Fruit fly (Drosophila melanogaster) whole organism, embryonic: ENCODE measurements around the gene shv.
A peak's percentile ranks its signal among the peaks of the same experiment; 100 is the strongest.

Source experiments
- Bgb ChIP-seq: fragments of 200-800 bp; sonication (Bioruptor generic); IDR thresholded peaks from 2 replicates; pipeline ENCODE4 v1.3.6; 2022; ENCODE audit warnings: missing biosample characterization, missing genetic modification characterization; ENCODE audit not compliant: partially characterized antibody
- CG1024 ChIP-seq: fragments of 200-800 bp; sonication (Bioruptor generic); IDR thresholded peaks from 2 replicates; pipeline ENCODE4 v1.3.6; 2022; ENCODE audit warnings: missing biosample characterization, missing genetic modification characterization
- CG10267 ChIP-seq: fragments of 200-800 bp; sonication (Bioruptor generic); optimal IDR thresholded peaks from 2 replicates; lab custom pipeline; 2018; ENCODE audit warnings: missing biosample characterization, mild to moderate bottlenecking, missing genetic modification characterization, moderate library complexity
- CG10431 ChIP-seq: fragments of 200-800 bp; sonication (Bioruptor generic); optimal IDR thresholded peaks from 3 replicates; lab custom pipeline; 2018; ENCODE audit warnings: missing biosample characterization, mild to moderate bottlenecking, missing genetic modification characterization
- CG11560 ChIP-seq: fragments of 200-800 bp; sonication (Bioruptor generic); IDR thresholded peaks from 3 replicates; pipeline ENCODE4 v1.3.6; 2022; ENCODE audit warnings: missing biosample characterization, missing genetic modification characterization
- CG12299 ChIP-seq: fragments of 200-800 bp; sonication (Bioruptor generic); optimal IDR thresholded peaks from 2 replicates; lab custom pipeline; 2018; ENCODE audit warnings: missing biosample characterization, mild to moderate bottlenecking, missing genetic modification characterization
- CG12744 ChIP-seq: fragments of 200-800 bp; sonication (Bioruptor generic); optimal IDR thresholded peaks from 2 replicates; lab custom pipeline; 2016; ENCODE audit warnings: missing biosample characterization, missing genetic modification characterization
- CG13287 ChIP-seq: fragments of 200-800 bp; sonication (Bioruptor generic); IDR thresholded peaks from 2 replicates; pipeline ENCODE4 v1.3.6; 2022; ENCODE audit warnings: missing biosample characterization, missing genetic modification characterization; ENCODE audit not compliant: partially characterized antibody
- CG13296 ChIP-seq: fragments of 200-800 bp; sonication (Bioruptor generic); optimal IDR thresholded peaks from 3 replicates; lab custom pipeline; 2018; ENCODE audit warnings: missing biosample characterization, mild to moderate bottlenecking, missing genetic modification characterization
- CG13624 ChIP-seq: fragments of 200-800 bp; sonication (Bioruptor generic); optimal IDR thresholded peaks from 2 replicates; lab custom pipeline; 2016; ENCODE audit warnings: missing biosample characterization, missing genetic modification characterization
- CG17186 ChIP-seq: fragments of 200-800 bp; sonication (Bioruptor generic); optimal IDR thresholded peaks from 3 replicates; lab custom pipeline; 2017; ENCODE audit warnings: missing biosample characterization, missing genetic modification reagents, missing genetic modification characterization
- CG17328 ChIP-seq: fragments of 200-800 bp; sonication (Bioruptor generic); IDR thresholded peaks from 2 replicates; pipeline ENCODE4 v1.3.6; 2022; ENCODE audit warnings: missing biosample characterization, missing genetic modification characterization
- CG17361 ChIP-seq: fragments of 200-800 bp; sonication (Bioruptor generic); IDR thresholded peaks from 3 replicates; pipeline ENCODE4 v1.3.6; 2022; ENCODE audit warnings: missing biosample characterization, missing genetic modification characterization
- CG17385 ChIP-seq: fragments of 200-800 bp; sonication (Bioruptor generic); optimal IDR thresholded peaks from 3 replicates; lab custom pipeline; 2018; ENCODE audit warnings: missing biosample characterization, mild to moderate bottlenecking, missing genetic modification characterization
- CG1792 ChIP-seq: fragments of 200-800 bp; sonication (Bioruptor generic); optimal IDR thresholded peaks from 2 replicates; lab custom pipeline; 2016; ENCODE audit warnings: missing biosample characterization, missing genetic modification characterization
- CG18476 ChIP-seq: fragments of 200-800 bp; sonication (Bioruptor generic); optimal IDR thresholded peaks from 2 replicates; lab custom pipeline; 2016; ENCODE audit warnings: missing biosample characterization, mild to moderate bottlenecking, missing genetic modification characterization
- CG2199 ChIP-seq: fragments of 200-800 bp; sonication (Bioruptor generic); IDR thresholded peaks from 3 replicates; pipeline ENCODE4 v1.3.6; 2022; ENCODE audit warnings: missing biosample characterization, missing genetic modification characterization
- CG3163 ChIP-seq: fragments of 200-800 bp; sonication (Bioruptor generic); optimal IDR thresholded peaks from 3 replicates; lab custom pipeline; 2016; ENCODE audit warnings: missing biosample characterization, missing genetic modification characterization
- CG4328 ChIP-seq: fragments of 200-800 bp; sonication (Bioruptor generic); optimal IDR thresholded peaks from 3 replicates; lab custom pipeline; 2017; ENCODE audit warnings: missing biosample characterization, missing genetic modification reagents, missing genetic modification characterization
- CG43689 ChIP-seq: fragments of 200-800 bp; sonication (Bioruptor generic); IDR thresholded peaks from 2 replicates; pipeline ENCODE4 v1.3.6; 2022; ENCODE audit warnings: missing biosample characterization, missing genetic modification characterization
- CG4707 ChIP-seq: fragments of 200-800 bp; sonication (Bioruptor generic); optimal IDR thresholded peaks from 2 replicates; lab custom pipeline; 2018; ENCODE audit warnings: missing biosample characterization, mild to moderate bottlenecking, missing genetic modification characterization, moderate library complexity
- CG4820 ChIP-seq: fragments of 200-800 bp; sonication (Bioruptor generic); optimal IDR thresholded peaks from 3 replicates; lab custom pipeline; 2016; ENCODE audit warnings: missing biosample characterization, missing genetic modification characterization
- CG5180 ChIP-seq: fragments of 200-800 bp; sonication (Bioruptor generic); optimal IDR thresholded peaks from 3 replicates; lab custom pipeline; 2017; ENCODE audit warnings: missing biosample characterization, missing genetic modification characterization, mild to moderate bottlenecking, moderate library complexity, missing genetic modification reagents
- CG6791 ChIP-seq: fragments of 200-800 bp; sonication (Bioruptor generic); IDR thresholded peaks from 3 replicates; pipeline ENCODE4 v1.3.6; 2022; ENCODE audit warnings: missing biosample characterization, missing genetic modification characterization; ENCODE audit not compliant: partially characterized antibody
- CG7786 ChIP-seq: fragments of 200-800 bp; sonication (Bioruptor generic); optimal IDR thresholded peaks from 2 replicates; lab custom pipeline; 2016; ENCODE audit warnings: missing biosample characterization, missing genetic modification characterization
- CG8478 ChIP-seq: fragments of >200 bp; optimal IDR thresholded peaks from 2 replicates; lab custom pipeline; 2018
- CTCF ChIP-seq: fragments of 200-800 bp; sonication (Bioruptor generic); optimal IDR thresholded peaks from 2 replicates; lab custom pipeline; 2017; ENCODE audit warnings: missing biosample characterization, mild to moderate bottlenecking, missing genetic modification characterization, moderate library complexity
- CkIIα-i1 ChIP-seq: fragments of 200-800 bp; sonication (Bioruptor generic); IDR thresholded peaks from 2 replicates; pipeline ENCODE4 v1.3.6; 2022; ENCODE audit warnings: missing biosample characterization, missing genetic modification characterization
- H15 ChIP-seq: fragments of 200-800 bp; sonication (Bioruptor generic); IDR thresholded peaks from 3 replicates; pipeline ENCODE4 v1.3.6; 2022; ENCODE audit warnings: missing biosample characterization, missing genetic modification characterization
- Hr3 ChIP-seq: fragments of 200-800 bp; sonication (Bioruptor generic); optimal IDR thresholded peaks from 3 replicates; lab custom pipeline; 2016; ENCODE audit warnings: missing biosample characterization, missing genetic modification characterization
- MBD-R2 ChIP-seq: fragments of 200-800 bp; sonication (Bioruptor generic); IDR thresholded peaks from 2 replicates; pipeline ENCODE4 v1.3.6; 2022; ENCODE audit warnings: missing biosample characterization, missing genetic modification characterization
- NK7.1 ChIP-seq: fragments of 200-800 bp; sonication (Bioruptor generic); optimal IDR thresholded peaks from 3 replicates; lab custom pipeline; 2016; ENCODE audit warnings: missing biosample characterization, missing genetic modification characterization
- NfI ChIP-seq: fragments of 200-800 bp; sonication (Bioruptor generic); optimal IDR thresholded peaks from 3 replicates; lab custom pipeline; 2018; ENCODE audit warnings: missing biosample characterization, mild to moderate bottlenecking, missing genetic modification characterization, moderate library complexity
- Side ChIP-seq: fragments of 200-800 bp; sonication (Bioruptor generic); optimal IDR thresholded peaks from 2 replicates; lab custom pipeline; 2016; ENCODE audit warnings: missing biosample characterization, missing genetic modification characterization
- Trl ChIP-seq, 3 experiments: fragments of >200 bp in 2 of 3; fragments of 200-800 bp in 1 of 3; sonication (Bioruptor generic) in 1 of 3; optimal IDR thresholded peaks; 2 replicates in 1 of 3; 3 replicates in 2 of 3; lab custom pipeline; 2016 to 2017; ENCODE audit warnings: missing biosample characterization in 1 of 3, missing genetic modification characterization in 1 of 3
- bab2 ChIP-seq: fragments of 200-800 bp; sonication (Bioruptor generic); optimal IDR thresholded peaks from 2 replicates; lab custom pipeline; 2016; ENCODE audit warnings: missing biosample characterization, missing genetic modification characterization
- cato ChIP-seq: fragments of 200-800 bp; sonication (Bioruptor generic); optimal IDR thresholded peaks from 2 replicates; lab custom pipeline; 2016; ENCODE audit warnings: missing biosample characterization, missing genetic modification characterization, borderline replicate concordance
- caup ChIP-seq: fragments of 200-800 bp; sonication (Bioruptor generic); optimal IDR thresholded peaks from 3 replicates; lab custom pipeline; 2017; ENCODE audit warnings: missing biosample characterization, mild to moderate bottlenecking, missing genetic modification characterization, moderate library complexity; ENCODE audit not compliant: severe bottlenecking
- cg ChIP-seq: fragments of 200-800 bp; sonication (Bioruptor generic); optimal IDR thresholded peaks from 3 replicates; lab custom pipeline; 2019; ENCODE audit warnings: missing biosample characterization, mild to moderate bottlenecking, missing genetic modification characterization, moderate library complexity
- corto ChIP-seq: fragments of 200-800 bp; sonication (Bioruptor generic); optimal IDR thresholded peaks from 2 replicates; lab custom pipeline; 2016; ENCODE audit warnings: missing biosample characterization, mild to moderate bottlenecking, missing genetic modification characterization, moderate library complexity
- hth ChIP-seq: fragments of >200 bp; optimal IDR thresholded peaks from 2 replicates; lab custom pipeline; 2017; ENCODE audit warnings: inconsistent platforms
- jigr1 ChIP-seq: fragments of 200-800 bp; sonication (Bioruptor generic); IDR thresholded peaks from 3 replicates; pipeline ENCODE4 v1.3.6; 2022; ENCODE audit warnings: missing biosample characterization, missing genetic modification characterization
- kay ChIP-seq: fragments of 200-800 bp; sonication (Bioruptor generic); optimal IDR thresholded peaks from 2 replicates; lab custom pipeline; 2016; ENCODE audit warnings: missing biosample characterization, missing genetic modification characterization
- maf-S ChIP-seq: fragments of 200-800 bp; sonication (Bioruptor generic); optimal IDR thresholded peaks from 2 replicates; lab custom pipeline; 2016; ENCODE audit warnings: missing biosample characterization, missing genetic modification characterization
- nerfin-2 ChIP-seq: fragments of 200-800 bp; sonication (Bioruptor generic); IDR thresholded peaks from 2 replicates; pipeline ENCODE4 v1.3.6; 2022; ENCODE audit warnings: missing biosample characterization, missing genetic modification characterization; ENCODE audit not compliant: partially characterized antibody
- onecut ChIP-seq: fragments of 200-800 bp; sonication (Bioruptor generic); IDR thresholded peaks from 2 replicates; pipeline ENCODE4 v1.3.6; 2022; ENCODE audit warnings: missing biosample characterization, missing genetic modification characterization
- ro ChIP-seq: fragments of 200-800 bp; sonication (Bioruptor generic); IDR thresholded peaks from 2 replicates; pipeline ENCODE4 v1.3.6; 2022; ENCODE audit warnings: missing biosample characterization, missing genetic modification characterization
- sob ChIP-seq: fragments of 200-800 bp; sonication (Bioruptor generic); IDR thresholded peaks from 2 replicates; pipeline ENCODE4 v1.3.6; 2022; ENCODE audit warnings: missing biosample characterization, missing genetic modification characterization
- tin ChIP-seq: fragments of 200-800 bp; sonication (Bioruptor generic); optimal IDR thresholded peaks from 3 replicates; lab custom pipeline; 2016; ENCODE audit warnings: missing biosample characterization, missing genetic modification characterization
- wdn ChIP-seq: fragments of 200-800 bp; sonication (Bioruptor generic); IDR thresholded peaks from 2 replicates; pipeline ENCODE4 v1.3.6; 2022; ENCODE audit warnings: missing biosample characterization, missing genetic modification characterization
- wek ChIP-seq: fragments of 200-800 bp; sonication (Bioruptor generic); optimal IDR thresholded peaks from 3 replicates; lab custom pipeline; 2018; ENCODE audit warnings: missing biosample characterization, mild to moderate bottlenecking, missing genetic modification characterization, moderate library complexity
- zen ChIP-seq: fragments of 200-800 bp; sonication (Bioruptor generic); optimal IDR thresholded peaks from 3 replicates; lab custom pipeline; 2018; ENCODE audit warnings: missing biosample characterization, mild to moderate bottlenecking, missing genetic modification characterization, moderate library complexity
- zf30C ChIP-seq: fragments of 200-800 bp; sonication (Bioruptor generic); optimal IDR thresholded peaks from 3 replicates; lab custom pipeline; 2018; ENCODE audit warnings: missing biosample characterization, mild to moderate bottlenecking, missing genetic modification characterization

The shv gene

DNA sequence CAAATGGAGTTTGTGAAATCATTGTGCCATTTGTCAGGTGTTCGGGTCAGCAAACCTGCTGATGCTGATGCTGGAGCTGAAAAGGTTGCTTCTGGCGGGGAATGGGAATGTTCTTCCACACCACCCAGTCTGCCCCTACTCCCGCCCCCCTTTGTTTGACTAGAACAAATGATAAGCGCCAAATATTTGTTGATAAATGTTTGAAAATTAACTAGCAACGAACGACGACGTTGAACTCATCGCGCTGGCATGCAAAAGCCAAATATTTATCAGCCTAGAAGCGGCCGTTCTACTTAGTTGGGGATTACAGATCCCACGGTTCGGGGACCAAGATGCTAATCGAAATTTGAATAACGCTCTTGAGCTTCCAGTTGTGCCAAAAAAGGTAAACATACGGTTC lies 27.4 kb upstream of the shv start (continued):
- TF ChIP-seq CTCF (GFP tag; lab: Kevin White, UChicago) = no peak
- no peak for TF ChIP-seq jigr1 (GFP tag; lab: Robert Waterston, UW)
- no peak for TF ChIP-seq CG10431
- no peak for TF ChIP-seq CG1024
- TF ChIP-seq CG12744 (GFP tag; lab: Kevin White, UChicago) = no peak
- TF ChIP-seq CG4820 (GFP tag; lab: Kevin White, UChicago) = no peak
- no peak for TF ChIP-seq Hr3 (GFP tag; lab: Kevin White, UChicago)
- no peak for TF ChIP-seq bab2 (GFP tag; lab: Kevin White, UChicago)
- TF ChIP-seq CG10267 (tag; lab: Kevin White, UChicago) = no peak
- no peak for TF ChIP-seq CG13296 (GFP tag; lab: Kevin White, UChicago)
- TF ChIP-seq caup (GFP tag; lab: Kevin White, UChicago) = peak; percentile 15
- no peak for TF ChIP-seq cg
- TF ChIP-seq Trl (optimal IDR thresholded peaks at IDR 0.05; lab: Kevin White, UChicago) = no peak
- TF ChIP-seq Trl (GFP tag; optimal IDR thresholded peaks at IDR 0.05; lab: Kevin White, UChicago) = no peak
- TF ChIP-seq CG17186 (GFP tag; lab: Kevin White, UChicago) = no peak
- no peak for TF ChIP-seq CG12299 (tag; lab: Kevin White, UChicago)
- no peak for TF ChIP-seq CG2199 (GFP tag; lab: Robert Waterston, UW)
- TF ChIP-seq Bgb (GFP tag; lab: Robert Waterston, UW) = no peak
- no peak for TF ChIP-seq Side
- no peak for TF ChIP-seq CG11560
- no peak for TF ChIP-seq CG8478 (lab: Kevin White, UChicago)
- TF ChIP-seq wdn (GFP tag; lab: Robert Waterston, UW) = no peak
- no peak for TF ChIP-seq CG13624 (GFP tag; lab: Kevin White, UChicago)
- TF ChIP-seq CG17361 (GFP tag; lab: Robert Waterston, UW) = no peak
- no peak for TF ChIP-seq hth (lab: Kevin White, UChicago)
- TF ChIP-seq CG13287 (GFP tag; lab: Robert Waterston, UW) = no peak
- TF ChIP-seq MBD-R2 (GFP tag; lab: Robert Waterston, UW) = no peak
- TF ChIP-seq nerfin-2 (GFP tag; lab: Robert Waterston, UW) = no peak
- no peak for TF ChIP-seq CG4328 (GFP tag; lab: Kevin White, UChicago)
- TF ChIP-seq onecut (GFP tag; lab: Robert Waterston, UW) = no peak
- no peak for TF ChIP-seq CG1792 (GFP tag; lab: Kevin White, UChicago)
- no peak for TF ChIP-seq CG18476 (GFP tag; lab: Kevin White, UChicago)
- no peak for TF ChIP-seq CG17385 (GFP tag; lab: Kevin White, UChicago)
- no peak for TF ChIP-seq CG6791 (GFP tag; lab: Robert Waterston, UW)
- TF ChIP-seq tin (GFP tag; lab: Kevin White, UChicago) = no peak
- TF ChIP-seq NK7.1 (GFP tag; lab: Kevin White, UChicago) = no peak
- TF ChIP-seq zf30C (GFP tag; lab: Kevin White, UChicago) = no peak
- TF ChIP-seq CkIIα-i1 (GFP tag; lab: Robert Waterston, UW) = no peak
- TF ChIP-seq ro (GFP tag; lab: Robert Waterston, UW) = no peak
- TF ChIP-seq CG17328 (GFP tag; lab: Robert Waterston, UW) = no peak
- no peak for TF ChIP-seq corto
- TF ChIP-seq CG4707 (GFP tag; lab: Kevin White, UChicago) = no peak
- TF ChIP-seq maf-S (GFP tag; lab: Kevin White, UChicago) = no peak
- no peak for TF ChIP-seq CG7786
- TF ChIP-seq H15 (GFP tag; lab: Robert Waterston, UW) = no peak
- no peak for TF ChIP-seq CG3163 (GFP tag; lab: Kevin White, UChicago)
- no peak for TF ChIP-seq kay (GFP tag; lab: Kevin White, UChicago)
- no peak for TF ChIP-seq CG5180 (GFP tag; lab: Kevin White, UChicago)
- no peak for TF ChIP-seq CG43689
- no peak for TF ChIP-seq NfI (GFP tag; lab: Kevin White, UChicago)
- TF ChIP-seq cato (GFP tag; lab: Kevin White, UChicago) = no peak
- TF ChIP-seq zen (tag; lab: Kevin White, UChicago) = no peak
- TF ChIP-seq sob = no peak
- no peak for TF ChIP-seq wek (GFP tag; lab: Kevin White, UChicago)
